Worm (Caenorhabditis elegans): ENCODE data around the gene str-165.

Gene str-165

DNA sequence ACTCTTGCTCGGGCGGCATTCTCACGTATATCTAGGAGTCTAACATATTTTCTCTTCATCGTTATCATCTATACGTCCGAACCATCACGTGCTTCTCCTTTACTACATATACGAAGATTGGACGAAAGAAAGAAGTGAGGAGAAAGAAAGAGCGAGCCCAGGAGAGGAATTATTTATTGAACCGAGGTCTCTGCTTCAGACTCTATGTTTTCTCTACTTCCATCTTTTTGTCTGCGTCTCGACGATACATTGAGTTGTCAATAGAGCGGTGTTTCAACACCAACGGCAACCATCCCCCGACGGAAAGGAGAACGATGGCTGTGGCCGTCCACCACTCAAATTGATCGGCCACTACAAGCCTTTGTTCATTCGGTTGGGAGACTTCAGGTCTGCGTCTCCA lies 41.6 kb upstream of the str-165 start (continued):
- TF ChIP-seq hmg-20 (GFP tag; IDR thresholded peaks at IDR 0.05) (no peak), F37B4.10 (GFP tag; IDR thresholded peaks at IDR 0.05) (no peak), unc-62 (GFP tag; optimal IDR thresholded peaks at IDR 0.05) (peak; percentile 44), akir-1 (GFP tag; optimal IDR thresholded peaks at IDR 0.05) (no peak), madf-8 (GFP tag; conservative IDR thresholded peaks at IDR 0.05) (no peak), ceh-40 (GFP tag; IDR thresholded peaks at IDR 0.05) (no peak), C17E4.6 (GFP tag; IDR thresholded peaks at IDR 0.05) (no peak), F49E8.2 (tag; optimal IDR thresholded peaks at IDR 0.05; ENCODE audit: insufficient read depth) (no peak), atf-7 (tag; optimal IDR thresholded peaks at IDR 0.05) (no peak), hlh-26 (GFP tag; conservative IDR thresholded peaks at IDR 0.05) (no peak), ztf-25 (GFP tag; IDR thresholded peaks at IDR 0.05) (no peak), him-1 (tag; optimal IDR thresholded peaks at IDR 0.05) (no peak), chd-7 (tag; optimal IDR thresholded peaks at IDR 0.05) (no peak), nhr-120 (GFP tag; IDR thresholded peaks at IDR 0.05) (no peak), F55B11.4 (tag; optimal IDR thresholded peaks at IDR 0.05; ENCODE audit: borderline replicate concordance, insufficient read depth) (no peak), B0019.2 (GFP tag; conservative IDR thresholded peaks at IDR 0.05) (no peak), gei-17 (GFP tag; optimal IDR thresholded peaks at IDR 0.05) (no peak), let-607 (tag; optimal IDR thresholded peaks at IDR 0.05) (peak in 1 of 2 experiments; percentile 41), mcd-1 (GFP tag; IDR thresholded peaks at IDR 0.05) (peak; percentile 79), nhr-27 (tag; optimal IDR thresholded peaks at IDR 0.05) (no peak), fkh-3 (tag; optimal IDR thresholded peaks at IDR 0.05) (no peak), dpff-1 (tag; optimal IDR thresholded peaks at IDR 0.05) (no peak), madf-3 (GFP tag; IDR thresholded peaks at IDR 0.05) (no peak), nhr-80 (tag; optimal IDR thresholded peaks at IDR 0.05) (peak; percentile 93), ZK185.1 (tag; optimal IDR thresholded peaks at IDR 0.05; ENCODE audit: poor library complexity, severe bottlenecking) (peak; percentile 7), snpc-1.1 (tag; optimal IDR thresholded peaks at IDR 0.05; ENCODE audit: insufficient read depth) (no peak), ztf-6 (GFP tag; IDR thresholded peaks at IDR 0.05) (no peak), ceh-27 (GFP tag; optimal IDR thresholded peaks at IDR 0.05) (peak; percentile 76), tbp1 (GFP tag; optimal IDR thresholded peaks at IDR 0.05) (peak; percentile 22), dpl-1 (GFP tag; optimal IDR thresholded peaks at IDR 0.05) (peak; percentile 1), rec-8 (tag; optimal IDR thresholded peaks at IDR 0.05) (no peak), K12H6.12 (tag; optimal IDR thresholded peaks at IDR 0.05) (peak; percentile 84), attf-3 (GFP tag; conservative IDR thresholded peaks at IDR 0.05) (no peak), bed-2 (GFP tag; IDR thresholded peaks at IDR 0.05) (no peak), lin-26 (GFP tag; IDR thresholded peaks at IDR 0.05) (no peak; the same call in 1 of the 2 replicates), B0035.1 (tag; optimal IDR thresholded peaks at IDR 0.05) (no peak), efl-1 (GFP tag; optimal IDR thresholded peaks at IDR 0.05) (no peak), B0261.1 (tag; optimal IDR thresholded peaks at IDR 0.05) (no peak), nfya-1 (tag; optimal IDR thresholded peaks at IDR 0.05; ENCODE audit: borderline replicate concordance, insufficient read depth) (no peak), ztf-28 (GFP tag; IDR thresholded peaks at IDR 0.05) (no peak), egl-44 (GFP tag; IDR thresholded peaks at IDR 0.05) (no peak; the same call in 1 of the 2 replicates), ama-1 (optimal IDR thresholded peaks at IDR 0.05) (peak; percentile 12), ama-1 (GFP tag; optimal IDR thresholded peaks at IDR 0.05) (no peak), sea-2 (GFP tag; IDR thresholded peaks at IDR 0.05) (no peak), B0336.3 (GFP tag; IDR thresholded peaks at IDR 0.05) (peak; percentile 39; the same call in 1 of the 2 replicates), hmg-1.2 (GFP tag; IDR thresholded peaks at IDR 0.05) (peak; percentile 59; the same call in 1 of the 2 replicates), F39B2.1 (GFP tag; IDR thresholded peaks at IDR 0.05) (no peak), T26A5.8 (tag; optimal IDR thresholded peaks at IDR 0.05) (no peak), Y53G8AR.9 (GFP tag; conservative IDR thresholded peaks at IDR 0.05) (no peak)
